Worm (Caenorhabditis elegans) whole organism, L3 larva: Measurements from ENCODE around the gene C35B8.3.

ENCODE experiments used
- R02D3.7 ChIP-seq: fragments of 150-350 bp; optimal IDR thresholded peaks from 2 replicates; lab custom pipeline; 2014; ENCODE audit warnings: missing biosample characterization, missing genetic modification characterization
- ama-1 ChIP-seq: fragments of 150-350 bp; optimal IDR thresholded peaks from 2 replicates; lab custom pipeline; 2018
- egl-27 ChIP-seq: sonication (generic microtip); optimal IDR thresholded peaks from 4 replicates; lab custom pipeline; 2017; ENCODE audit warnings: missing biosample characterization, missing genetic modification reagents, missing genetic modification characterization
- elt-3 ChIP-seq, 3 experiments: fragments of 150-350 bp in 1 of 3; sonication (generic microtip) in 2 of 3; optimal IDR thresholded peaks; 2 replicates in 2 of 3; 4 replicates in 1 of 3; lab custom pipeline; 2014 to 2017; ENCODE audit warnings: missing biosample characterization in 3 of 3, missing genetic modification characterization in 3 of 3
- fkh-10 ChIP-seq: sonication (generic microtip); optimal IDR thresholded peaks from 2 replicates; lab custom pipeline; 2017; ENCODE audit warnings: missing biosample characterization, missing genetic modification reagents, missing genetic modification characterization
- fos-1 ChIP-seq: fragments of 150-350 bp; optimal IDR thresholded peaks from 2 replicates; lab custom pipeline; 2014; ENCODE audit warnings: missing biosample characterization, missing genetic modification characterization
- jun-1 ChIP-seq: fragments of 150-350 bp; optimal IDR thresholded peaks from 2 replicates; lab custom pipeline; 2014; ENCODE audit warnings: missing biosample characterization, missing genetic modification reagents, missing genetic modification characterization
- lin-15B ChIP-seq: fragments of 150-350 bp; optimal IDR thresholded peaks from 2 replicates; lab custom pipeline; 2014; ENCODE audit warnings: missing biosample characterization, missing genetic modification characterization
- nhr-11 ChIP-seq: fragments of 150-350 bp; optimal IDR thresholded peaks from 2 replicates; lab custom pipeline; 2014; ENCODE audit warnings: missing biosample characterization, missing genetic modification characterization
- nhr-28 ChIP-seq: fragments of 150-350 bp; optimal IDR thresholded peaks from 2 replicates; lab custom pipeline; 2014; ENCODE audit warnings: missing biosample characterization, missing genetic modification characterization
- nhr-76 ChIP-seq: fragments of 150-350 bp; sonication (generic microtip); optimal IDR thresholded peaks from 5 replicates; lab custom pipeline; 2014; ENCODE audit warnings: missing biosample characterization, missing genetic modification characterization
- tbx-2 ChIP-seq: sonication (generic microtip); optimal IDR thresholded peaks from 2 replicates; lab custom pipeline; 2016; ENCODE audit warnings: mild to moderate bottlenecking, missing genetic modification characterization, missing compliant biosample characterization
- unc-62 ChIP-seq: fragments of 150-350 bp; sonication (generic microtip); optimal IDR thresholded peaks from 4 replicates; lab custom pipeline; 2014; ENCODE audit warnings: missing biosample characterization, missing genetic modification reagents, missing genetic modification characterization
- ztf-4 ChIP-seq: fragments of 150-350 bp; optimal IDR thresholded peaks from 2 replicates; lab custom pipeline; 2014; ENCODE audit warnings: missing biosample characterization, missing genetic modification characterization

- no peak for TF ChIP-seq fkh-10
- no peak for TF ChIP-seq nhr-76 (tag; lab: Kevin White, UChicago)
- no peak for TF ChIP-seq egl-27
- no peak for TF ChIP-seq jun-1 (tag; lab: Kevin White, UChicago)
- no peak for TF ChIP-seq ztf-4 (tag; lab: Kevin White, UChicago)
- TF ChIP-seq unc-62 (GFP tag; lab: Kevin White, UChicago): no peak
- TF ChIP-seq nhr-11 (tag; lab: Kevin White, UChicago): no peak
- no peak for TF ChIP-seq lin-15B (tag; lab: Kevin White, UChicago)
- no peak for TF ChIP-seq R02D3.7 (tag; lab: Kevin White, UChicago)
- TF ChIP-seq elt-3 (tag; optimal IDR thresholded peaks at IDR 0.05; lab: Kevin White, UChicago): no peak
- TF ChIP-seq nhr-28: no peak
- TF ChIP-seq ama-1: no peak
- TF ChIP-seq tbx-2 (tag; lab: Kevin White, UChicago): no peak
- no peak for TF ChIP-seq fos-1 (tag; lab: Kevin White, UChicago)
Measured at ce11 chrX:9194081-9194480, 19.6 kb upstream of the C35B8.3 start.
